Worm (Caenorhabditis elegans): ENCODE data around the gene inx-18.

DNA sequence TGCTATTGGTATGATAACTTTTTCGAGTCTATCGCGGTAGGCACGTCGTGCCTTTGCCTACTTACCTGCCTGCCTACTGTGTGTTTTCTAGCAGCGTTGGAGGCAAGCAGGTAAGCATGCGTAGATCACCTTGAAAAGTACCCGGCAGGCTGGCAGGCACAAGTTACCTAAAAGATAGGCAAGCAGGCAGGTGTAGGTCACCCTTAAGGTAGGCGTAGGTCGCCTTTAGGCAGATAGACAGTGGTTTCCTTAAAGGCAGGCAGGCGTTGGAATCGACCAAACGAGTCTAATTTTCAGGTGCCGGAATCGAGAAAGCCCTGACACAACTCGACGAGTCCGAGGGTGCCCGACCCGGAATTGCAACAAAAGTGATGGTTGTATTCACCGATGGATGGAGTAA is 13.6 kb downstream of the inx-18 start:
- TF ChIP-seq cog-1 (tag; optimal IDR thresholded peaks at IDR 0.05) (no peak), flt-1 (GFP tag; IDR thresholded peaks at IDR 0.05) (no peak)
